Fruit fly (Drosophila melanogaster): ENCODE data around the gene CG10098.

Gene CG10098

dm6 chr3R:7127966-7128365 lies 3.6 kb downstream of the CG10098 start, which contains the start of gene CG10068 (continued):
- TF ChIP-seq CG1603 (tag; optimal IDR thresholded peaks at IDR 0.05) (peak; percentile 89), CG13894 (tag; optimal IDR thresholded peaks at IDR 0.05) (peak; percentile 90), usp (GFP tag; optimal IDR thresholded peaks at IDR 0.05) (no peak), Hsf (GFP tag; optimal IDR thresholded peaks at IDR 0.05) (peak; percentile 90), br (optimal IDR thresholded peaks at IDR 0.05) (no peak), abd-A (tag; optimal IDR thresholded peaks at IDR 0.05) (peak; percentile 90), E2f1 (GFP tag; IDR thresholded peaks at IDR 0.05) (peak; percentile 90), CG15073 (GFP tag; optimal IDR thresholded peaks at IDR 0.05) (no peak), CG34224 (GFP tag; IDR thresholded peaks at IDR 0.05; ENCODE audit: partially characterized antibody) (peak; percentile 48; the same call in 2 of the 3 replicates), toy (GFP tag; IDR thresholded peaks at IDR 0.05) (0 out of 2 replicates have a peak, but pooled peaks have one; percentile 41), CG12942 (GFP tag; optimal IDR thresholded peaks at IDR 0.05) (peak; percentile 81), fd3F (GFP tag; optimal IDR thresholded peaks at IDR 0.05) (peak; percentile 76), CG15479 (GFP tag; optimal IDR thresholded peaks at IDR 0.05) (peak; percentile 20), wdn (GFP tag; IDR thresholded peaks at IDR 0.05) (peak; percentile 83), Dad (GFP tag; optimal IDR thresholded peaks at IDR 0.05) (peak; percentile 87), E2f2 (GFP tag; IDR thresholded peaks at IDR 0.05) (peak; percentile 70), tin (GFP tag; optimal IDR thresholded peaks at IDR 0.05) (peak; percentile 86), fd102C (GFP tag; optimal IDR thresholded peaks at IDR 0.05) (peak; percentile 88), tup (GFP tag; optimal IDR thresholded peaks at IDR 0.05) (peak; percentile 78), Elba2 (GFP tag; optimal IDR thresholded peaks at IDR 0.05) (peak; percentile 91), Hr78 (GFP tag; optimal IDR thresholded peaks at IDR 0.05) (peak in 1 of 2 experiments; percentile 32), CG16813 (GFP tag; IDR thresholded peaks at IDR 0.05; ENCODE audit: partially characterized antibody) (peak; percentile 38; the same call in 1 of the 3 replicates), knrl (GFP tag; IDR thresholded peaks at IDR 0.05; ENCODE audit: partially characterized antibody) (peak; percentile 13; the same call in 1 of the 3 replicates), CG10431 (GFP tag; optimal IDR thresholded peaks at IDR 0.05) (peak; percentile 30), ash1 (GFP tag; optimal IDR thresholded peaks at IDR 0.05) (no peak), Lim3 (GFP tag; IDR thresholded peaks at IDR 0.05) (peak; percentile 50; the same call in 1 of the 2 replicates), Rfx (GFP tag; IDR thresholded peaks at IDR 0.05) (peak; percentile 92), ab (GFP tag; optimal IDR thresholded peaks at IDR 0.05) (no peak), CG42726 (GFP tag; IDR thresholded peaks at IDR 0.05; ENCODE audit: partially characterized antibody) (no peak), Sry-β (GFP tag; optimal IDR thresholded peaks at IDR 0.05) (no peak), Hey (tag; optimal IDR thresholded peaks at IDR 0.05) (no peak), CG6254 (GFP tag; optimal IDR thresholded peaks at IDR 0.05) (peak; percentile 85), Optix (GFP tag; IDR thresholded peaks at IDR 0.05) (peak; percentile 83), en (GFP tag; optimal IDR thresholded peaks at IDR 0.05) (peak; percentile 79), zf30C (GFP tag; optimal IDR thresholded peaks at IDR 0.05) (peak; percentile 18), hbn (GFP tag; IDR thresholded peaks at IDR 0.05; ENCODE audit: partially characterized antibody) (no peak; the same call in 1 of the 2 replicates), Oaz (GFP tag; IDR thresholded peaks at IDR 0.05) (peak; percentile 81), Max (GFP tag; optimal IDR thresholded peaks at IDR 0.05) (peak; percentile 91), Trl (optimal IDR thresholded peaks at IDR 0.05) (no peak), Trl (GFP tag; optimal IDR thresholded peaks at IDR 0.05) (peak; percentile 92), pb (GFP tag; optimal IDR thresholded peaks at IDR 0.05) (peak; percentile 61), sna (GFP tag; IDR thresholded peaks at IDR 0.05; ENCODE audit: partially characterized antibody) (peak; percentile 59; the same call in 1 of the 2 replicates), CG1647 (GFP tag; optimal IDR thresholded peaks at IDR 0.05) (peak; percentile 75), Antp (GFP tag; optimal IDR thresholded peaks at IDR 0.05) (peak; percentile 82), cato (GFP tag; optimal IDR thresholded peaks at IDR 0.05; ENCODE audit: borderline replicate concordance) (peak; percentile 64), CG43689 (GFP tag; IDR thresholded peaks at IDR 0.05) (peak; percentile 60; the same call in 1 of the 2 replicates), ATbp (GFP tag; optimal IDR thresholded peaks at IDR 0.05) (peak; percentile 80), CG5180 (GFP tag; optimal IDR thresholded peaks at IDR 0.05) (peak; percentile 63), Opbp (GFP tag; IDR thresholded peaks at IDR 0.05; ENCODE audit: partially characterized antibody) (no peak), tgo (GFP tag; IDR thresholded peaks at IDR 0.05) (peak; percentile 92)
